Fruit fly (Drosophila melanogaster): ENCODE measurements around the gene CG42822.
A peak's percentile ranks its signal among the peaks of the same experiment; 100 is the strongest.

The CG42822 gene

dm6 chr3R:17433117-17433516, 19.4 kb downstream of the CG42822 start:
- TF ChIP-seq Eip78C (GFP tag): no peak
- peak in 1 of 2 experiments; percentile 93 for TF ChIP-seq ss (GFP tag; optimal IDR thresholded peaks at IDR 0.05)
- TF ChIP-seq CG34406 (GFP tag; optimal IDR thresholded peaks at IDR 0.05): no peak

- TF ChIP-seq CG10631 (GFP tag; optimal IDR thresholded peaks at IDR 0.05): no peak
- no peak for TF ChIP-seq lz (GFP tag; optimal IDR thresholded peaks at IDR 0.05)
- no peak for TF ChIP-seq CG34406 (GFP tag; optimal IDR thresholded peaks at IDR 0.05)
- no peak for TF ChIP-seq CG3032 (tag; optimal IDR thresholded peaks at IDR 0.05)
- no peak for TF ChIP-seq CG10669 (GFP tag; optimal IDR thresholded peaks at IDR 0.05)
- TF ChIP-seq CG4318 (GFP tag; optimal IDR thresholded peaks at IDR 0.05): no peak
- no peak for TF ChIP-seq CG8319 (GFP tag; optimal IDR thresholded peaks at IDR 0.05)
- no peak for TF ChIP-seq CG8119 (GFP tag; IDR thresholded peaks at IDR 0.05)
- no peak for TF ChIP-seq CG32006 (GFP tag; optimal IDR thresholded peaks at IDR 0.05)
- TF ChIP-seq Sox14 (GFP tag; optimal IDR thresholded peaks at IDR 0.05): no peak
- no peak for TF ChIP-seq Gug (GFP tag; IDR thresholded peaks at IDR 0.05)
- no peak for TF ChIP-seq dac (GFP tag; optimal IDR thresholded peaks at IDR 0.05)
- TF ChIP-seq Hr39 (GFP tag; optimal IDR thresholded peaks at IDR 0.05): no peak
- no peak for TF ChIP-seq CG6792 (GFP tag; optimal IDR thresholded peaks at IDR 0.05)
- no peak for TF ChIP-seq dsx (GFP tag; optimal IDR thresholded peaks at IDR 0.05; ENCODE audit: poor library complexity, severe bottlenecking)
- no peak for TF ChIP-seq Eip78C (GFP tag)
Observed at dm6 chr3R:17434330-17434729, 20.6 kb downstream of the CG42822 start, which contains the start of gene CG44090. Gene CG44090 (minus strand): TSS chr3R:17434430.

- TF ChIP-seq Lpt (GFP tag; optimal IDR thresholded peaks at IDR 0.05): no peak
- TF ChIP-seq Hr39 (GFP tag; optimal IDR thresholded peaks at IDR 0.05): no peak
- TF ChIP-seq Eip78C (GFP tag): no peak
- no peak for TF ChIP-seq salr (GFP tag; optimal IDR thresholded peaks at IDR 0.05)
- no peak for TF ChIP-seq CG10669 (GFP tag; optimal IDR thresholded peaks at IDR 0.05)
- no peak for TF ChIP-seq Sox102F (GFP tag; optimal IDR thresholded peaks at IDR 0.05)
- no peak for TF ChIP-seq CG11294 (GFP tag; IDR thresholded peaks at IDR 0.05)
- TF ChIP-seq esn (GFP tag; optimal IDR thresholded peaks at IDR 0.05): no peak
- TF ChIP-seq fd85E (GFP tag; optimal IDR thresholded peaks at IDR 0.05): no peak
- TF ChIP-seq CG11902 (GFP tag; optimal IDR thresholded peaks at IDR 0.05): no peak
- TF ChIP-seq CG10631 (GFP tag; optimal IDR thresholded peaks at IDR 0.05): no peak
- TF ChIP-seq CG3032 (tag; optimal IDR thresholded peaks at IDR 0.05): no peak
- no peak for TF ChIP-seq svp (GFP tag)
- TF ChIP-seq pdm3 (GFP tag; optimal IDR thresholded peaks at IDR 0.05): no peak
- TF ChIP-seq dac (GFP tag; optimal IDR thresholded peaks at IDR 0.05): no peak
- no peak for TF ChIP-seq net (GFP tag; optimal IDR thresholded peaks at IDR 0.05)
Observed at dm6 chr3R:17440628-17441027, 26.9 kb downstream of the CG42822 start, which contains the start of gene CG14331. Gene CG14331 (minus strand): TSS chr3R:17440728.

dm6 chr3R:17447615-17448014, 33.9 kb downstream of the CG42822 start:
- TF ChIP-seq CG6276 (GFP tag; optimal IDR thresholded peaks at IDR 0.05): no peak
- no peak for TF ChIP-seq CG6854 (GFP tag; optimal IDR thresholded peaks at IDR 0.05)
- no peak for TF ChIP-seq dac (GFP tag; optimal IDR thresholded peaks at IDR 0.05)
- no peak for TF ChIP-seq Met (GFP tag; optimal IDR thresholded peaks at IDR 0.05)
- TF ChIP-seq lz (GFP tag; optimal IDR thresholded peaks at IDR 0.05): no peak
- TF ChIP-seq CG8632 (GFP tag; optimal IDR thresholded peaks at IDR 0.05): no peak
- TF ChIP-seq salr (GFP tag; optimal IDR thresholded peaks at IDR 0.05): no peak
- TF ChIP-seq CG10669 (GFP tag; optimal IDR thresholded peaks at IDR 0.05): no peak
- TF ChIP-seq CG10631 (GFP tag; optimal IDR thresholded peaks at IDR 0.05): no peak
- TF ChIP-seq Sox14 (GFP tag; optimal IDR thresholded peaks at IDR 0.05): no peak
- no peak for TF ChIP-seq CG31627 (GFP tag; optimal IDR thresholded peaks at IDR 0.05)

- TF ChIP-seq CG6792 (GFP tag; optimal IDR thresholded peaks at IDR 0.05): no peak
- no peak for TF ChIP-seq achi (GFP tag; optimal IDR thresholded peaks at IDR 0.05)
- no peak for TF ChIP-seq CG3919 (GFP tag; optimal IDR thresholded peaks at IDR 0.05)
- no peak for TF ChIP-seq salr (GFP tag; optimal IDR thresholded peaks at IDR 0.05)
- TF ChIP-seq CG8119 (GFP tag; IDR thresholded peaks at IDR 0.05): no peak
- TF ChIP-seq Smox (GFP tag; optimal IDR thresholded peaks at IDR 0.05): no peak
- no peak for TF ChIP-seq CG34406 (GFP tag; optimal IDR thresholded peaks at IDR 0.05)
- TF ChIP-seq CG6276 (GFP tag; optimal IDR thresholded peaks at IDR 0.05): no peak
- no peak for TF ChIP-seq Eip78C (GFP tag)
- no peak for TF ChIP-seq esn (GFP tag; optimal IDR thresholded peaks at IDR 0.05)
- no peak for TF ChIP-seq CG15336 (GFP tag; IDR thresholded peaks at IDR 0.05)
- TF ChIP-seq CG31627 (GFP tag; optimal IDR thresholded peaks at IDR 0.05): no peak
- TF ChIP-seq Hr39 (GFP tag; optimal IDR thresholded peaks at IDR 0.05): no peak
Observed at dm6 chr3R:17448758-17449157, 35.1 kb downstream of the CG42822 start, which contains the start of gene Eh. Gene Eh (minus strand): TSS chr3R:17448858.
